Fruit fly (Drosophila melanogaster): Measurements from ENCODE around the gene CG15743.

CG15743 gene

DNA sequence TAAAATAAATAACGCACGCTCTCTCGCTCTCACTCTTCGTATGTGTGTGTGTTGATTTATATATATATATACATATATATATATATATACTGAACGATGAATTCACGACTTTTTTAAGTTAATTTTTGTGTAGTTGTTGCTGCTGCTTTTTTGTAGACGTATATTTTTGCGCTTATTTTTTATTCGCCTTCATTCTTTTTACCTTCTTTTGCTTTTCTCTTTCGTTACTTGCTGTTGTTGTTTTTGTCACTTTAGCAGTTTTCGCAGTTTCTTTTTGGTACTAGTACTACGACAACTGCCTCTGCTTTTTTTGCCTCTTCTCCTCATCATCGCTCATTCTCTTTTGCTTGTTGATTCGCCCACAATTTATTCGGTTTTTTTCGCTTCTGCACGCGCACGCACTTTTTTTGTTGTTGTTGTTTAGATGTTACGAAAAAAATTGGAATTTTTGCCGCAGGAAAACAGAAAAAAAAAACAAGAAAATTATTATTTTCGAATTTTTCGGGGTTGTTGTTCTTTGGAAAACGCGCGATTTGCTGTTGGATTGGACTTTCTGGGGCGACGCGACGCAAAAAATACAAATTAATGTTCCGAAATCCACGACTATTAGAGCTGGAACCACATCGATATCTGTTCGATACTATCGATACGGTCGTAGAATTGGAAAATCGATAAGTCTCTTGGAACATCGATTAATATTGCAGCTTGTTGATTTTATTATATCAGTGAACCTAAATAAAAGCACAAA lies at the start of gene CG15743, which contains the start of gene HDAC4:
TSS of gene CG15743 (plus strand) at position 707 of the 748 bp plus-strand sequence.
TSS of gene HDAC4 (minus strand) at position 632 of the 748 bp plus-strand sequence.
- TF ChIP-seq Ets96B (tag; optimal IDR thresholded peaks at IDR 0.05) (peak; percentile 27), Ets21C (GFP tag; optimal IDR thresholded peaks at IDR 0.05) (no peak), CG4318 (GFP tag; optimal IDR thresholded peaks at IDR 0.05) (no peak), dsx (GFP tag; optimal IDR thresholded peaks at IDR 0.05; ENCODE audit: poor library complexity, severe bottlenecking) (peak; percentile 1), topi (GFP tag; optimal IDR thresholded peaks at IDR 0.05) (peak; percentile 35), CG6163 (GFP tag; IDR thresholded peaks at IDR 0.05) (peak; percentile 45; the same call in 1 of the 3 replicates), Eip78C (GFP tag) (peak; percentile 71), esn (GFP tag; optimal IDR thresholded peaks at IDR 0.05) (peak; percentile 56), CG16779 (tag; optimal IDR thresholded peaks at IDR 0.05) (peak; percentile 40), Sox14 (GFP tag; optimal IDR thresholded peaks at IDR 0.05) (peak; percentile 5), ss (GFP tag; optimal IDR thresholded peaks at IDR 0.05) (peak; percentile 28 to 45), eg (GFP tag; IDR thresholded peaks at IDR 0.05) (no peak), lz (GFP tag; optimal IDR thresholded peaks at IDR 0.05) (peak; percentile 15), CG6276 (GFP tag; optimal IDR thresholded peaks at IDR 0.05) (peak; percentile 3), CG8632 (GFP tag; optimal IDR thresholded peaks at IDR 0.05) (no peak), CG6808 (GFP tag; optimal IDR thresholded peaks at IDR 0.05) (peak; percentile 29)

DNA sequence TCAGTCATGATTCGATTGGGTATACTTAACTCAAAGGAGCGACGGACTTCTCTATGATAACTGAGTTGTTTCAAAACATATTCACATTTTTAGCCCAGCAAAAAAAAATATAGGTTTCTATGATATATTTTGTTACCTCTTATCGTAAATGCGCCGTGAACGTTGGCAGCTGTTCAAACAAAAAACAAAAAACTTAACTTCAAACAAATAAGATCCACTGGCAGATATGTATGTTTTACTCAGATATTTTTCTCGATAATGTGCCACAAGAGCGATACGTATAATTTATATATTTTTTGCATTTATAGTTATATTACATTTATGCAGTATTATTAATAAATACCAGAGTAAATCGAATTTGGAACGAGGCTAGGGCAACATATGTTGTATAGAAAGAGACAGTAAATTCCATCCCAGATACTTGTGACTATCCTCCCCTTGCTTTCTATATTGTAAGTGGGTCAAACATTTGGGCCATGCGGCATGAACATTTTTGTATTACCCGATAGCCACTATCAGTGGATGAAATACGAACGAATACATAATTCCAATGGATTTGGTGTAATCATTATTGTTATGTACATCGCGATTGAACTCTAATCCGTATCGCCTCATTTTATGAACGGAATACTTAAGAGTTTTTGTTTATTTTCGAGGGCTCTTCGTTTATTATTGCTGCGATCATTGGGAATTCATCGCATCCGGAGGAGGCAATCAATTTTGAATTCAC lies 48.8 kb upstream of the CG15743 start, which contains the start of gene CG32639:
TSS of gene CG32639 (minus strand) at position 51 of the 730 bp plus-strand sequence.
- TF ChIP-seq fkh (GFP tag; optimal IDR thresholded peaks at IDR 0.05) = peak; percentile 13
- TF ChIP-seq svp (GFP tag) = no peak

DNA sequence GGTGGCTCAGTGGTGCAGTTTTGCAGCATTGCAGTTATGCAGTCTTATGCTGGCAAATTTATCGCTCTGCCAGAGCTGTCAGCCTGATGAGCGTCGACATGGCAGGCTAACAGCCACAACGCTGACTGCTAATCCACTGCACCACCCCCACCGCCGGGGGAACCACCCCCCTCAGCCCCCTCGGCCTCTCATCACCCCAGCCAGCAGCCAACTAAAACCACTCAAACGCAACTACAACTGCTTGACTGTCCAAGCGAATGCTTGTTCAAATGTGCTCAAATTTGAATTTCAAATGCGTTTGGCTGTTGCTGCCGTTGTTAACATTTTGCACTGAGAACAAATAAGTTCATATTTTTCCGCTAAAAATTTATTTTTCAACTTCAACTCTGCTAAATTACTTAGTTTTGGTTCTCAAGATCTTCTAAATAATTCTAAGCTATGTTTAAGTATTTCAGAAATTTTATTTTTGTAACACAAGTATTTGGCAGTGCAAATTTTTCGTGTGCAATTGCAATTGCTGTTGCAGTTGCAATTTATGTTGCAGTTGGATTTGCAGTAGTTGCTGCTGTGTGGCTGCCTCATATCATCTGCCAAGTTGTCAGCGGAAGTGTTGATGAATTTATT lies 47.1 kb upstream of the CG15743 start:
- TF ChIP-seq cyc (GFP tag; optimal IDR thresholded peaks at IDR 0.05) (peak; percentile 46), Lpt (GFP tag; optimal IDR thresholded peaks at IDR 0.05) (peak; percentile 73), fkh (GFP tag; optimal IDR thresholded peaks at IDR 0.05) (no peak), fd59A (GFP tag; optimal IDR thresholded peaks at IDR 0.05) (no peak), CG8319 (GFP tag; optimal IDR thresholded peaks at IDR 0.05) (peak; percentile 13), Hr4 (GFP tag; optimal IDR thresholded peaks at IDR 0.05) (peak; percentile 89), CG7368 (GFP tag; optimal IDR thresholded peaks at IDR 0.05) (peak; percentile 44), CG6276 (GFP tag; optimal IDR thresholded peaks at IDR 0.05) (peak; percentile 86), CG10631 (GFP tag; optimal IDR thresholded peaks at IDR 0.05) (peak; percentile 57), OdsH (GFP tag; optimal IDR thresholded peaks at IDR 0.05) (peak; percentile 72), CG11762 (GFP tag; optimal IDR thresholded peaks at IDR 0.05; ENCODE audit: insufficient read depth) (peak; percentile 60), lz (GFP tag; optimal IDR thresholded peaks at IDR 0.05) (peak; percentile 45), pdm3 (GFP tag; optimal IDR thresholded peaks at IDR 0.05) (peak; percentile 75), Ets21C (GFP tag; optimal IDR thresholded peaks at IDR 0.05) (peak; percentile 17), CG6163 (GFP tag; IDR thresholded peaks at IDR 0.05) (peak; percentile 87), Eip78C (GFP tag) (peak; percentile 84), Blimp-1 (GFP tag; optimal IDR thresholded peaks at IDR 0.05) (no peak), CG1621 (tag; optimal IDR thresholded peaks at IDR 0.05) (no peak), CG6808 (GFP tag; optimal IDR thresholded peaks at IDR 0.05) (no peak), CG15336 (GFP tag; IDR thresholded peaks at IDR 0.05) (peak; percentile 93), CG11902 (GFP tag; optimal IDR thresholded peaks at IDR 0.05) (no peak), dsx (GFP tag; optimal IDR thresholded peaks at IDR 0.05; ENCODE audit: poor library complexity, severe bottlenecking) (peak; percentile 11), fd85E (GFP tag; optimal IDR thresholded peaks at IDR 0.05) (no peak), CG6854 (GFP tag; optimal IDR thresholded peaks at IDR 0.05) (no peak), ss (GFP tag; optimal IDR thresholded peaks at IDR 0.05) (no peak), CG32006 (GFP tag; optimal IDR thresholded peaks at IDR 0.05) (peak; percentile 89), Eip93F (GFP tag; optimal IDR thresholded peaks at IDR 0.05) (no peak), CG3032 (tag; optimal IDR thresholded peaks at IDR 0.05) (peak; percentile 20), CG6792 (GFP tag; optimal IDR thresholded peaks at IDR 0.05) (peak; percentile 19), Gug (GFP tag; IDR thresholded peaks at IDR 0.05) (peak; percentile 83), CG16779 (tag; optimal IDR thresholded peaks at IDR 0.05) (peak; percentile 49), esn (GFP tag; optimal IDR thresholded peaks at IDR 0.05) (peak; percentile 61), Sox14 (GFP tag; optimal IDR thresholded peaks at IDR 0.05) (peak; percentile 59), topi (GFP tag; optimal IDR thresholded peaks at IDR 0.05) (peak; percentile 59), eg (GFP tag; IDR thresholded peaks at IDR 0.05) (peak; percentile 94), CG8119 (GFP tag; IDR thresholded peaks at IDR 0.05) (peak; percentile 90), Met (GFP tag; optimal IDR thresholded peaks at IDR 0.05) (peak; percentile 63)

Data from whole organism, prepupa.